Worm (Caenorhabditis elegans): Measurements from ENCODE around the gene Y42G9A.1.

DNA sequence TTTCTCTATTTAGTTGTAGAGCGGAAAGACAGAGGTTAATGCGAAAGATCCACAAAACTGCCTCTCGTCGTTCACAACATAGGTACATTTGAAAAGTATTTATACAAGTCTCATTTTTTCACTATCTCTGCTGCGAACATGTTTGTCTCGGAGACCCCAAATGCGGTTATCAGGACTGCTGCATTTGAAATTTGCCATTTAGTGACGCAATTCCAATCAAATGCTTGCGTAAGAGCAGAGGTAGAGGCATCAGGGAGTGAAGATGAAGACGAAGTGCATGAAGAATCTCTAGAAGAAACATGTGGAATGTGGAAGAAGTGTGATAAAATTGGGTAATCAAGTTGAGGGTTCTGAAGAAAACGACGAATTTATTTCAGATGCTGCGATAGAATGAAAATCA, 15.7 kb upstream of the Y42G9A.1 start:
- TF ChIP-seq flt-1 (GFP tag; IDR thresholded peaks at IDR 0.05) (no peak), med-1 (GFP tag; optimal IDR thresholded peaks at IDR 0.05; ENCODE audit: insufficient read depth) (no peak), klf-2 (GFP tag; conservative IDR thresholded peaks at IDR 0.05) (no peak), T22C8.4 (GFP tag; IDR thresholded peaks at IDR 0.05) (no peak), tab-1 (GFP tag; IDR thresholded peaks at IDR 0.05) (no peak), ref-1 (GFP tag; conservative IDR thresholded peaks at IDR 0.05) (no peak), cog-1 (tag; optimal IDR thresholded peaks at IDR 0.05) (no peak)
